Worm (Caenorhabditis elegans) whole organism, L4 larva: ENCODE data around the gene haao-1.

ENCODE experiments used
- D1046.2 ChIP-seq: fragments of 200-800 bp; sonication (Bioruptor generic); IDR thresholded peaks from 2 replicates; pipeline ENCODE4 v1.3.6; 2022; ENCODE audit warnings: missing genetic modification characterization, missing compliant biosample characterization
- F10B5.3 ChIP-seq: sonication (generic microtip); optimal IDR thresholded peaks from 2 replicates; lab custom pipeline; 2016; ENCODE audit warnings: mild to moderate bottlenecking, missing genetic modification characterization, missing compliant biosample characterization
- F37D6.2 ChIP-seq: sonication (generic microtip); optimal IDR thresholded peaks from 2 replicates; lab custom pipeline; 2016; ENCODE audit warnings: mild to moderate bottlenecking, missing genetic modification characterization, missing compliant biosample characterization
- F44E2.7 ChIP-seq: fragments of 200-800 bp; sonication (Bioruptor generic); IDR thresholded peaks from 2 replicates; pipeline ENCODE4 v2.1.2; 2022; ENCODE audit warnings: missing genetic modification characterization, missing compliant biosample characterization
- F49E8.2 ChIP-seq: sonication (generic microtip); optimal IDR thresholded peaks from 2 replicates; lab custom pipeline; 2016; ENCODE audit warnings: missing compliant biosample characterization, mild to moderate bottlenecking, missing genetic modification characterization, borderline replicate concordance
- T20F7.1 ChIP-seq: fragments of 200-800 bp; sonication (Bioruptor generic); optimal IDR thresholded peaks from 2 replicates; lab custom pipeline; 2018; ENCODE audit warnings: mild to moderate bottlenecking, missing genetic modification characterization, missing compliant biosample characterization
- aha-1 ChIP-seq: fragments of 150-350 bp; peaks from one replicate; lab custom pipeline; 2014; ENCODE audit warnings: missing biosample characterization, missing genetic modification characterization
- ama-1 ChIP-seq: fragments of 150-350 bp; optimal IDR thresholded peaks from 2 replicates; lab custom pipeline; 2014; ENCODE audit warnings: inconsistent platforms, mixed read lengths
- arid-1 ChIP-seq: fragments of 200-800 bp; sonication (Bioruptor generic); conservative IDR thresholded peaks from 2 replicates; pipeline ENCODE4 v1.3.6; 2022; ENCODE audit warnings: missing genetic modification reagents, missing genetic modification characterization, missing compliant biosample characterization
- attf-4 ChIP-seq: sonication (generic microtip); optimal IDR thresholded peaks from 3 replicates; lab custom pipeline; 2017; ENCODE audit warnings: missing biosample characterization, missing genetic modification characterization
- ceh-82 ChIP-seq: sonication (generic microtip); optimal IDR thresholded peaks from 2 replicates; lab custom pipeline; 2017; ENCODE audit warnings: missing biosample characterization, missing genetic modification characterization
- daf-12 ChIP-seq: fragments of 150-350 bp; optimal IDR thresholded peaks from 2 replicates; lab custom pipeline; 2014; ENCODE audit warnings: missing biosample characterization, missing genetic modification reagents, missing genetic modification characterization
- daf-16 ChIP-seq, 3 experiments: sonication (generic microtip); optimal IDR thresholded peaks; 2 replicates each; lab custom pipeline; 2016 to 2017; ENCODE audit warnings: missing genetic modification characterization in 3 of 3, missing genetic modification reagents in 3 of 3, mild to moderate bottlenecking in 2 of 3, missing compliant biosample characterization in 2 of 3, missing biosample characterization in 1 of 3, moderate library complexity in 1 of 3
- daf-8 ChIP-seq: fragments of 200-800 bp; sonication (Bioruptor generic); IDR thresholded peaks from 2 replicates; pipeline ENCODE4 v1.3.6; 2022; ENCODE audit warnings: missing genetic modification characterization, missing compliant biosample characterization
- dmd-6 ChIP-seq: fragments of 200-800 bp; sonication (Bioruptor generic); IDR thresholded peaks from 2 replicates; pipeline ENCODE4 v1.3.6; 2022; ENCODE audit warnings: missing genetic modification reagents, missing genetic modification characterization, missing compliant biosample characterization
- dmd-8 ChIP-seq: fragments of 200-800 bp; sonication (Bioruptor generic); IDR thresholded peaks from 2 replicates; pipeline ENCODE4 v1.3.6; 2022; ENCODE audit warnings: missing genetic modification characterization, missing compliant biosample characterization
- duxl-1 ChIP-seq: sonication (generic microtip); optimal IDR thresholded peaks from 2 replicates; lab custom pipeline; 2016; ENCODE audit warnings: mild to moderate bottlenecking, missing genetic modification characterization, moderate library complexity, missing compliant biosample characterization; ENCODE audit not compliant: poor library complexity
- dve-1 ChIP-seq: sonication (generic microtip); optimal IDR thresholded peaks from 2 replicates; lab custom pipeline; 2017; ENCODE audit warnings: antibody characterized with exemption, mild to moderate bottlenecking, missing genetic modification characterization, missing compliant biosample characterization; ENCODE audit not compliant: insufficient read depth
- egl-27 ChIP-seq: sonication (generic microtip); optimal IDR thresholded peaks from 3 replicates; lab custom pipeline; 2017; ENCODE audit warnings: missing biosample characterization, missing genetic modification reagents, missing genetic modification characterization
- fkh-10 ChIP-seq: fragments of 150-350 bp; optimal IDR thresholded peaks from 2 replicates; lab custom pipeline; 2014; ENCODE audit warnings: missing biosample characterization, missing genetic modification reagents, missing genetic modification characterization
- gei-8 ChIP-seq: fragments of 200-800 bp; sonication (Bioruptor generic); optimal IDR thresholded peaks from 2 replicates; lab custom pipeline; 2018; ENCODE audit warnings: mild to moderate bottlenecking, missing genetic modification characterization, missing compliant biosample characterization
- hlh-11 ChIP-seq: fragments of 200-800 bp; sonication (Bioruptor generic); optimal IDR thresholded peaks from 2 replicates; lab custom pipeline; 2018; ENCODE audit warnings: mild to moderate bottlenecking, missing genetic modification characterization, missing compliant biosample characterization
- hlh-30 ChIP-seq: sonication (generic microtip); optimal IDR thresholded peaks from 2 replicates; lab custom pipeline; 2017; ENCODE audit warnings: antibody characterized with exemption, mild to moderate bottlenecking, missing genetic modification characterization, missing compliant biosample characterization; ENCODE audit not compliant: insufficient read depth
- hmg-1.1 ChIP-seq: fragments of 200-800 bp; sonication (Bioruptor generic); IDR thresholded peaks from 2 replicates; pipeline ENCODE4 v1.3.6; 2022; ENCODE audit warnings: missing genetic modification reagents, missing genetic modification characterization, missing compliant biosample characterization
- lin-38 ChIP-seq: fragments of 200-800 bp; sonication (Bioruptor generic); IDR thresholded peaks from 2 replicates; pipeline ENCODE4 v1.3.6; 2022; ENCODE audit warnings: missing genetic modification reagents, missing genetic modification characterization, missing compliant biosample characterization
- lir-3 ChIP-seq: sonication (generic microtip); optimal IDR thresholded peaks from 2 replicates; lab custom pipeline; 2016; ENCODE audit warnings: mild to moderate bottlenecking, missing genetic modification characterization, missing compliant biosample characterization
- lsy-2 ChIP-seq, 2 experiments: fragments of 150-350 bp in 1 of 2; sonication (generic microtip) in 1 of 2; optimal IDR thresholded peaks; 2 replicates each; lab custom pipeline; 2014 to 2017; ENCODE audit warnings: missing biosample characterization in 2 of 2, missing genetic modification characterization in 2 of 2
- madf-5 ChIP-seq, 2 experiments: fragments of 200-800 bp; sonication (Bioruptor generic); IDR thresholded peaks; 2 replicates each; pipeline ENCODE4 v1.3.6; 2022; ENCODE audit warnings: missing compliant biosample characterization in 2 of 2, missing genetic modification characterization in 2 of 2
- mxl-2 ChIP-seq: fragments of 200-800 bp; sonication (Bioruptor generic); conservative IDR thresholded peaks from 2 replicates; pipeline ENCODE4 v1.3.6; 2022; ENCODE audit warnings: missing genetic modification reagents, missing genetic modification characterization, missing compliant biosample characterization
- mxl-3 ChIP-seq: fragments of 200-800 bp; sonication (Bioruptor generic); optimal IDR thresholded peaks from 2 replicates; lab custom pipeline; 2018; ENCODE audit warnings: mild to moderate bottlenecking, missing genetic modification characterization, missing compliant biosample characterization
- nhr-237 ChIP-seq: sonication (generic microtip); optimal IDR thresholded peaks from 2 replicates; lab custom pipeline; 2017; ENCODE audit warnings: missing biosample characterization, missing genetic modification characterization
- nhr-28 ChIP-seq: fragments of 150-350 bp; optimal IDR thresholded peaks from 2 replicates; lab custom pipeline; 2014; ENCODE audit warnings: missing biosample characterization, missing genetic modification characterization
- nhr-77 ChIP-seq: fragments of 150-350 bp; optimal IDR thresholded peaks from 2 replicates; lab custom pipeline; 2014; ENCODE audit warnings: missing biosample characterization, missing genetic modification characterization
- rbr-2 ChIP-seq: sonication (generic microtip); optimal IDR thresholded peaks from 2 replicates; lab custom pipeline; 2016; ENCODE audit warnings: missing genotype, missing genetic modification characterization, missing compliant biosample characterization
- saeg-2 ChIP-seq: fragments of 200-800 bp; sonication (Bioruptor generic); IDR thresholded peaks from 2 replicates; pipeline ENCODE4 v1.3.6; 2022; ENCODE audit warnings: missing genetic modification reagents, missing genetic modification characterization, missing compliant biosample characterization
- sdz-12 ChIP-seq: fragments of 200-800 bp; sonication (Bioruptor generic); optimal IDR thresholded peaks from 2 replicates; lab custom pipeline; 2018; ENCODE audit warnings: mild to moderate bottlenecking, missing genetic modification characterization, missing compliant biosample characterization
- set-16 ChIP-seq: fragments of 200-800 bp; sonication (Bioruptor generic); IDR thresholded peaks from 2 replicates; pipeline ENCODE4 v1.3.6; 2022; ENCODE audit warnings: missing genetic modification reagents, missing genetic modification characterization, missing compliant biosample characterization
- skn-1 ChIP-seq: fragments of 150-350 bp; optimal IDR thresholded peaks from 2 replicates; lab custom pipeline; 2014; ENCODE audit warnings: missing biosample characterization, missing genetic modification characterization
- spr-3 ChIP-seq: fragments of 200-800 bp; sonication (Bioruptor generic); optimal IDR thresholded peaks from 2 replicates; lab custom pipeline; 2018; ENCODE audit warnings: mild to moderate bottlenecking, missing genetic modification characterization, missing compliant biosample characterization
- tag-97 ChIP-seq: fragments of 200-800 bp; sonication (Bioruptor generic); IDR thresholded peaks from 2 replicates; pipeline ENCODE4 v1.3.6; 2022; ENCODE audit warnings: missing genetic modification characterization, missing compliant biosample characterization
- tra-1 ChIP-seq: fragments of 200-800 bp; sonication (Bioruptor generic); IDR thresholded peaks from 2 replicates; pipeline ENCODE4 v1.3.6; 2022; ENCODE audit warnings: missing genetic modification reagents, missing genetic modification characterization, missing compliant biosample characterization
- unc-39 ChIP-seq: sonication (generic microtip); optimal IDR thresholded peaks from 2 replicates; lab custom pipeline; 2017; ENCODE audit warnings: missing biosample characterization, missing genetic modification characterization
- vab-7 ChIP-seq: fragments of 200-800 bp; sonication (Bioruptor generic); IDR thresholded peaks from 2 replicates; pipeline ENCODE4 v1.3.6; 2022; ENCODE audit warnings: missing genetic modification reagents, missing genetic modification characterization, missing compliant biosample characterization
- zfp-3 ChIP-seq: fragments of 200-800 bp; sonication (Bioruptor generic); conservative IDR thresholded peaks from 2 replicates; pipeline ENCODE4 v1.3.6; 2022; ENCODE audit warnings: missing genetic modification reagents, missing genetic modification characterization, missing compliant biosample characterization
- zip-11 ChIP-seq: fragments of 200-800 bp; sonication (Bioruptor generic); IDR thresholded peaks from 2 replicates; pipeline ENCODE4 v1.3.6; 2022; ENCODE audit warnings: missing genetic modification characterization, missing compliant biosample characterization
- ztf-11 ChIP-seq: fragments of 150-350 bp; optimal IDR thresholded peaks from 2 replicates; lab custom pipeline; 2014; ENCODE audit warnings: missing biosample characterization, missing genetic modification characterization

haao-1 gene

ce11 chrV:9545238-9545709, 40.6 kb downstream of the haao-1 start, which contains the start of the genes his-35 and his-41 (continued):
- no peak for TF ChIP-seq fkh-10 (GFP tag; lab: Kevin White, UChicago)
- no peak for TF ChIP-seq dmd-8
- TF ChIP-seq tra-1 (GFP tag; lab: Robert Waterston, UW): 0 out of 2 replicates have a peak, but pooled peaks have one; percentile 16
- peak; percentile 61 for TF ChIP-seq lin-38 (GFP tag; lab: Robert Waterston, UW)
- TF ChIP-seq ztf-11: no peak
- peak; percentile 96 for TF ChIP-seq aha-1 (tag; lab: Kevin White, UChicago)
- no peak for TF ChIP-seq duxl-1
- TF ChIP-seq nhr-237 (tag; lab: Kevin White, UChicago): no peak
- no peak for TF ChIP-seq F49E8.2 (tag; lab: Kevin White, UChicago)
- no peak for TF ChIP-seq skn-1 (tag; lab: Kevin White, UChicago)
- peak; percentile 27; the same call in 1 of the 2 replicates for TF ChIP-seq dmd-6
- no peak for TF ChIP-seq gei-8 (GFP tag; lab: Kevin White, UChicago)
- TF ChIP-seq madf-5 (GFP tag; IDR thresholded peaks at IDR 0.05; lab: Robert Waterston, UW): no peak
- 0 out of 2 replicates have a peak, but pooled peaks have one; percentile 24 for TF ChIP-seq hmg-1.1 (GFP tag; lab: Robert Waterston, UW)
- no peak for TF ChIP-seq saeg-2 (GFP tag; lab: Robert Waterston, UW)
- no peak for TF ChIP-seq daf-16 (GFP tag; optimal IDR thresholded peaks at IDR 0.05; lab: Kevin White, UChicago)
- TF ChIP-seq daf-16 (tag; optimal IDR thresholded peaks at IDR 0.05; lab: Kevin White, UChicago): no peak

ce11 chrV:9546042-9546581, 41.4 kb downstream of the haao-1 start, which contains the start of gene C50F4.6:
Gene C50F4.6 (plus strand): TSS chrV:9546092.
- TF ChIP-seq hmg-1.1 (GFP tag; lab: Robert Waterston, UW): peak; percentile 41; the same call in 1 of the 2 replicates
- TF ChIP-seq zfp-3 (GFP tag; lab: Robert Waterston, UW): peak; percentile 58; the same call in 1 of the 2 replicates
- peak; percentile 0 for TF ChIP-seq dve-1 (tag; lab: Kevin White, UChicago)
- TF ChIP-seq daf-12 (tag; lab: Kevin White, UChicago): no peak
- TF ChIP-seq arid-1 (GFP tag; lab: Robert Waterston, UW): 0 out of 2 replicates have a peak, but pooled peaks have one; percentile 22
- TF ChIP-seq set-16 (GFP tag; lab: Robert Waterston, UW): no peak
- TF ChIP-seq ama-1: peak; percentile 64
- TF ChIP-seq zip-11 (GFP tag; lab: Robert Waterston, UW): no peak
- TF ChIP-seq nhr-77: peak; percentile 9
- no peak for TF ChIP-seq hlh-11 (tag; lab: Kevin White, UChicago)

ce11 chrV:9546860-9547269, 42.2 kb downstream of the haao-1 start, which contains the start of gene his-37:
Gene his-37 (plus strand): TSS chrV:9547105.
- TF ChIP-seq spr-3 (peak; percentile 89), F37D6.2 (tag; lab: Kevin White, UChicago) (peak; percentile 97), lsy-2 (tag; optimal IDR thresholded peaks at IDR 0.05; lab: Kevin White, UChicago) (peak; percentile 95 to 97), ceh-82 (tag; lab: Kevin White, UChicago) (no peak), tag-97 (GFP tag; lab: Robert Waterston, UW) (no peak), lir-3 (tag; lab: Kevin White, UChicago) (peak; percentile 88), daf-16 (GFP tag; optimal IDR thresholded peaks at IDR 0.05; lab: Kevin White, UChicago) (peak; percentile 71 to 96), daf-16 (tag; optimal IDR thresholded peaks at IDR 0.05; lab: Kevin White, UChicago) (peak; percentile 84), daf-8 (GFP tag; lab: Robert Waterston, UW) (peak; percentile 85; the same call in 1 of the 2 replicates), T20F7.1 (GFP tag; lab: Kevin White, UChicago) (peak; percentile 96), F10B5.3 (peak; percentile 91), mxl-3 (GFP tag; lab: Kevin White, UChicago) (peak; percentile 99), rbr-2 (peak; percentile 99), hlh-30 (tag; lab: Kevin White, UChicago) (peak; percentile 92), F44E2.7 (GFP tag; lab: Robert Waterston, UW) (no peak), fkh-10 (GFP tag; lab: Kevin White, UChicago) (peak; percentile 98), sdz-12 (no peak), unc-39 (tag; lab: Kevin White, UChicago) (peak; percentile 52), mxl-2 (GFP tag; lab: Robert Waterston, UW) (peak; percentile 85; the same call in 1 of the 2 replicates), saeg-2 (GFP tag; lab: Robert Waterston, UW) (peak; percentile 96), attf-4 (peak; percentile 21), vab-7 (peak; percentile 92), egl-27 (tag; lab: Kevin White, UChicago) (peak; percentile 27), D1046.2 (GFP tag; lab: Robert Waterston, UW) (peak; percentile 91; the same call in 1 of the 2 replicates), nhr-28 (tag; lab: Kevin White, UChicago) (peak; percentile 99)
